Fruit fly (Drosophila melanogaster) whole organism, prepupa: ENCODE results near the gene Uba2.
A peak's percentile ranks its signal among the peaks of the same experiment; 100 is the strongest.

Source experiments
- Blimp-1 ChIP-seq: fragments of 200-800 bp; sonication (Bioruptor generic); optimal IDR thresholded peaks from 3 replicates; lab custom pipeline; 2017; ENCODE audit warnings: missing biosample characterization, missing genetic modification characterization, mild to moderate bottlenecking, moderate library complexity, missing genetic modification reagents
- CG10631 ChIP-seq: fragments of 200-800 bp; sonication (Bioruptor generic); optimal IDR thresholded peaks from 2 replicates; lab custom pipeline; 2016; ENCODE audit warnings: missing biosample characterization, missing genetic modification characterization
- CG10669 ChIP-seq: fragments of 200-800 bp; sonication (Bioruptor generic); optimal IDR thresholded peaks from 3 replicates; lab custom pipeline; 2018; ENCODE audit warnings: missing biosample characterization, mild to moderate bottlenecking, missing genetic modification characterization, moderate library complexity
- CG11902 ChIP-seq: fragments of 200-800 bp; sonication (Bioruptor generic); optimal IDR thresholded peaks from 3 replicates; lab custom pipeline; 2016; ENCODE audit warnings: missing biosample characterization, missing genetic modification characterization
- CG15336 ChIP-seq: fragments of 200-800 bp; sonication (Bioruptor generic); IDR thresholded peaks from 2 replicates; pipeline ENCODE4 v1.3.6; 2022; ENCODE audit warnings: missing biosample characterization, missing genetic modification characterization
- CG1621 ChIP-seq: fragments of 200-800 bp; sonication (Bioruptor generic); optimal IDR thresholded peaks from 3 replicates; lab custom pipeline; 2018; ENCODE audit warnings: missing biosample characterization, mild to moderate bottlenecking, missing genetic modification characterization
- CG16779 ChIP-seq: fragments of 200-800 bp; sonication (Bioruptor generic); optimal IDR thresholded peaks from 3 replicates; lab custom pipeline; 2017; ENCODE audit warnings: missing biosample characterization, mild to moderate bottlenecking, missing genetic modification characterization
- CG3032 ChIP-seq: fragments of 200-800 bp; optimal IDR thresholded peaks from 2 replicates; lab custom pipeline; 2019; ENCODE audit warnings: missing biosample characterization, mild to moderate bottlenecking, missing genetic modification characterization, moderate library complexity
- CG32006 ChIP-seq: fragments of 200-800 bp; sonication (Bioruptor generic); optimal IDR thresholded peaks from 3 replicates; lab custom pipeline; 2017; ENCODE audit warnings: missing biosample characterization, mild to moderate bottlenecking, missing genetic modification characterization
- CG34406 ChIP-seq: fragments of 200-800 bp; sonication (Bioruptor generic); optimal IDR thresholded peaks from 3 replicates; lab custom pipeline; 2016; ENCODE audit warnings: missing biosample characterization, missing genetic modification characterization
- CG3919 ChIP-seq: fragments of 200-800 bp; sonication (Bioruptor generic); optimal IDR thresholded peaks from 3 replicates; lab custom pipeline; 2016; ENCODE audit warnings: missing biosample characterization, missing genetic modification characterization
- CG4318 ChIP-seq: fragments of 200-800 bp; sonication (Bioruptor generic); optimal IDR thresholded peaks from 3 replicates; lab custom pipeline; 2017; ENCODE audit warnings: missing biosample characterization, mild to moderate bottlenecking, missing genetic modification characterization
- CG6163 ChIP-seq: fragments of 200-800 bp; sonication (Bioruptor generic); IDR thresholded peaks from 3 replicates; pipeline ENCODE4 v1.3.6; 2022; ENCODE audit warnings: missing biosample characterization, missing genetic modification characterization
- CG6276 ChIP-seq: fragments of 200-800 bp; sonication (Bioruptor generic); optimal IDR thresholded peaks from 2 replicates; lab custom pipeline; 2017; ENCODE audit warnings: missing biosample characterization, mild to moderate bottlenecking, missing genetic modification characterization
- CG6792 ChIP-seq: fragments of 200-800 bp; sonication (Bioruptor generic); optimal IDR thresholded peaks from 3 replicates; lab custom pipeline; 2016; ENCODE audit warnings: missing biosample characterization, missing genetic modification characterization
- CG6808 ChIP-seq: fragments of 200-800 bp; sonication (Bioruptor generic); optimal IDR thresholded peaks from 3 replicates; lab custom pipeline; 2017; ENCODE audit warnings: missing biosample characterization, missing genetic modification characterization, mild to moderate bottlenecking, moderate library complexity, missing genetic modification reagents
- CG6854 ChIP-seq: fragments of 200-800 bp; sonication (Bioruptor generic); optimal IDR thresholded peaks from 2 replicates; lab custom pipeline; 2017; ENCODE audit warnings: missing biosample characterization, mild to moderate bottlenecking, missing genetic modification characterization
- CG7368 ChIP-seq: fragments of 200-800 bp; sonication (Bioruptor generic); optimal IDR thresholded peaks from 3 replicates; lab custom pipeline; 2016; ENCODE audit warnings: missing biosample characterization, missing genetic modification characterization
- CG8119 ChIP-seq: fragments of 200-800 bp; sonication (Bioruptor generic); IDR thresholded peaks from 3 replicates; pipeline ENCODE4 v1.3.6; 2022; ENCODE audit warnings: missing biosample characterization, missing genetic modification characterization
- CG8319 ChIP-seq: fragments of 200-800 bp; sonication (Bioruptor generic); optimal IDR thresholded peaks from 3 replicates; lab custom pipeline; 2016; ENCODE audit warnings: missing biosample characterization, missing genetic modification characterization
- Eip75B ChIP-seq: fragments of 200-800 bp; sonication (Bioruptor generic); optimal IDR thresholded peaks from 3 replicates; lab custom pipeline; 2016; ENCODE audit warnings: missing biosample characterization, missing genetic modification characterization
- Eip78C ChIP-seq: fragments of 200-800 bp; sonication (Bioruptor generic); peaks from one replicate; lab custom pipeline; 2016; ENCODE audit warnings: missing biosample characterization, missing genetic modification characterization
- Eip93F ChIP-seq: fragments of 200-800 bp; sonication (Bioruptor generic); optimal IDR thresholded peaks from 2 replicates; lab custom pipeline; 2016; ENCODE audit warnings: missing biosample characterization, mild to moderate bottlenecking, missing genetic modification characterization
- Ets21C ChIP-seq: fragments of 200-800 bp; sonication (Bioruptor generic); optimal IDR thresholded peaks from 3 replicates; lab custom pipeline; 2016; ENCODE audit warnings: missing biosample characterization, missing genetic modification characterization
- Ets96B ChIP-seq: fragments of 200-800 bp; optimal IDR thresholded peaks from 2 replicates; lab custom pipeline; 2019; ENCODE audit warnings: missing biosample characterization, mild to moderate bottlenecking, missing genetic modification characterization, moderate library complexity
- Gug ChIP-seq: fragments of 200-800 bp; sonication (Bioruptor generic); IDR thresholded peaks from 2 replicates; pipeline ENCODE4 v1.3.6; 2022; ENCODE audit warnings: missing biosample characterization, missing genetic modification characterization
- Hr38 ChIP-seq: sonication (Bioruptor generic); optimal IDR thresholded peaks from 2 replicates; lab custom pipeline; 2016; ENCODE audit warnings: missing biosample characterization, missing genetic modification characterization
- Hr39 ChIP-seq: fragments of 200-800 bp; sonication (Bioruptor generic); optimal IDR thresholded peaks from 2 replicates; lab custom pipeline; 2016; ENCODE audit warnings: missing biosample characterization, missing genetic modification characterization
- Hr4 ChIP-seq: fragments of 200-800 bp; sonication (Bioruptor generic); optimal IDR thresholded peaks from 3 replicates; lab custom pipeline; 2016; ENCODE audit warnings: missing biosample characterization, missing genetic modification characterization
- Lpt ChIP-seq: fragments of 200-800 bp; sonication (Bioruptor generic); optimal IDR thresholded peaks from 3 replicates; lab custom pipeline; 2016; ENCODE audit warnings: missing biosample characterization, missing genetic modification characterization
- Met ChIP-seq: fragments of 200-800 bp; sonication (Bioruptor generic); optimal IDR thresholded peaks from 3 replicates; lab custom pipeline; 2016; ENCODE audit warnings: missing biosample characterization, missing genetic modification characterization
- OdsH ChIP-seq: fragments of 200-800 bp; sonication (Bioruptor generic); optimal IDR thresholded peaks from 3 replicates; lab custom pipeline; 2016; ENCODE audit warnings: missing biosample characterization, missing genetic modification characterization
- Smox ChIP-seq: fragments of 200-800 bp; sonication (Bioruptor generic); optimal IDR thresholded peaks from 3 replicates; lab custom pipeline; 2016; ENCODE audit warnings: missing biosample characterization, missing genetic modification characterization
- Sox102F ChIP-seq: fragments of 200-800 bp; sonication (Bioruptor generic); optimal IDR thresholded peaks from 2 replicates; lab custom pipeline; 2016; ENCODE audit warnings: missing biosample characterization, mild to moderate bottlenecking, missing genetic modification characterization
- Sox14 ChIP-seq: fragments of 200-800 bp; sonication (Bioruptor generic); optimal IDR thresholded peaks from 3 replicates; lab custom pipeline; 2016; ENCODE audit warnings: missing biosample characterization, missing genetic modification characterization
- Sox15 ChIP-seq: fragments of 200-800 bp; sonication (Bioruptor generic); optimal IDR thresholded peaks from 3 replicates; lab custom pipeline; 2016; ENCODE audit warnings: missing biosample characterization, missing genetic modification characterization
- achi ChIP-seq: fragments of 200-800 bp; sonication (Bioruptor generic); optimal IDR thresholded peaks from 3 replicates; lab custom pipeline; 2016; ENCODE audit warnings: missing biosample characterization, missing genetic modification characterization
- acj6 ChIP-seq: fragments of 200-800 bp; sonication (Bioruptor generic); optimal IDR thresholded peaks from 3 replicates; lab custom pipeline; 2016; ENCODE audit warnings: missing biosample characterization, missing genetic modification characterization
- cyc ChIP-seq: fragments of 200-800 bp; sonication (Bioruptor generic); optimal IDR thresholded peaks from 3 replicates; lab custom pipeline; 2016; ENCODE audit warnings: missing biosample characterization, missing genetic modification characterization
- dac ChIP-seq: fragments of 200-800 bp; sonication (Bioruptor generic); optimal IDR thresholded peaks from 2 replicates; lab custom pipeline; 2017; ENCODE audit warnings: missing biosample characterization, mild to moderate bottlenecking, missing genetic modification characterization
- dsx ChIP-seq: fragments of 200-800 bp; optimal IDR thresholded peaks from 3 replicates; lab custom pipeline; 2019; ENCODE audit warnings: missing biosample characterization, mild to moderate bottlenecking, missing genetic modification characterization, moderate library complexity; ENCODE audit not compliant: poor library complexity, severe bottlenecking
- eg ChIP-seq: fragments of 200-800 bp; sonication (Bioruptor generic); IDR thresholded peaks from 3 replicates; pipeline ENCODE4 v1.3.6; 2022; ENCODE audit warnings: missing biosample characterization, missing genetic modification characterization
- esn ChIP-seq: fragments of 200-800 bp; sonication (Bioruptor generic); optimal IDR thresholded peaks from 2 replicates; lab custom pipeline; 2016; ENCODE audit warnings: missing biosample characterization, mild to moderate bottlenecking, missing genetic modification characterization, moderate library complexity
- fd59A ChIP-seq: fragments of 200-800 bp; sonication (Bioruptor generic); optimal IDR thresholded peaks from 2 replicates; lab custom pipeline; 2017; ENCODE audit warnings: missing biosample characterization, mild to moderate bottlenecking, missing genetic modification characterization, missing genetic modification reagents
- fd85E ChIP-seq: fragments of 200-800 bp; sonication (Bioruptor generic); optimal IDR thresholded peaks from 3 replicates; lab custom pipeline; 2016; ENCODE audit warnings: missing biosample characterization, missing genetic modification characterization
- lz ChIP-seq: fragments of 200-800 bp; sonication (Bioruptor generic); optimal IDR thresholded peaks from 3 replicates; lab custom pipeline; 2016; ENCODE audit warnings: missing biosample characterization, missing genetic modification characterization
- net ChIP-seq: fragments of 200-800 bp; sonication (Bioruptor generic); optimal IDR thresholded peaks from 3 replicates; lab custom pipeline; 2016; ENCODE audit warnings: missing biosample characterization, missing genetic modification characterization
- pdm3 ChIP-seq: fragments of 200-800 bp; sonication (Bioruptor generic); optimal IDR thresholded peaks from 3 replicates; lab custom pipeline; 2016; ENCODE audit warnings: missing biosample characterization, missing genetic modification characterization
- salr ChIP-seq, 2 experiments: fragments of 200-800 bp; sonication (Bioruptor generic); optimal IDR thresholded peaks; 3 replicates each; lab custom pipeline; 2016 to 2018; ENCODE audit warnings: missing biosample characterization in 2 of 2, missing genetic modification characterization in 2 of 2, mild to moderate bottlenecking in 1 of 2
- spab ChIP-seq: fragments of 200-800 bp; sonication (Bioruptor generic); optimal IDR thresholded peaks from 2 replicates; lab custom pipeline; 2017; ENCODE audit warnings: missing biosample characterization, mild to moderate bottlenecking, missing genetic modification characterization, missing genetic modification reagents
- ss ChIP-seq, 2 experiments: fragments of 200-800 bp; sonication (Bioruptor generic); optimal IDR thresholded peaks; 2 replicates in 1 of 2; 3 replicates in 1 of 2; lab custom pipeline; 2017 to 2018; ENCODE audit warnings: mild to moderate bottlenecking in 2 of 2, missing biosample characterization in 2 of 2, missing genetic modification characterization in 2 of 2, moderate library complexity in 1 of 2
- svp ChIP-seq: fragments of 200-800 bp; sonication (Bioruptor generic); peaks from one replicate; lab custom pipeline; 2016; ENCODE audit warnings: missing biosample characterization, missing genetic modification characterization
- topi ChIP-seq: fragments of 200-800 bp; sonication (Bioruptor generic); optimal IDR thresholded peaks from 3 replicates; lab custom pipeline; 2016; ENCODE audit warnings: missing biosample characterization, missing genetic modification characterization

Gene Uba2

DNA sequence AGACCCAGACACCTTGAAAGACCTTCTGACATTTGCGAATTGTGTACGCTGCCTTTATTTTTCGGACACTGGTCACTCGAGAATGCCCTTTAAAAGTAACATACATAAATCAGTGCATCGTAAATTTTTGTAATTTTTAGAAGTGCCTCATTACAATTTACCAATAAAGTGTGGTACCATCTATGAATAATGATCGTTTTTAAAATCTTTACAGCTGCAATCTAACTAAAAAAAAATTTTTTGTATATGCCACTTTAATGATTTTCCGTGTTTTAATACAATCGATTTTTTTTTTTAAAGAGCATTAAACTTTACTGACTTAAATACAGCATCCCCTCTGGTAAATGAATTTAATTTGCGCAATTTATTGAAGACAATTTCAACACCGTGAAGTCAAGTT is 29.5 kb upstream of the Uba2 start:
- TF ChIP-seq topi (GFP tag; lab: Kevin White, UChicago) (peak; percentile 72), Hr39 (GFP tag; lab: Kevin White, UChicago) (peak; percentile 55), CG6792 (GFP tag; lab: Kevin White, UChicago) (peak; percentile 65), CG16779 (tag; lab: Kevin White, UChicago) (no peak), Eip93F (no peak), Gug (GFP tag; lab: Robert Waterston, UW) (no peak), ss (GFP tag; optimal IDR thresholded peaks at IDR 0.05; lab: Kevin White, UChicago) (peak in 1 of 2 experiments; percentile 50), Met (GFP tag; lab: Kevin White, UChicago) (peak; percentile 66), fd85E (GFP tag; lab: Kevin White, UChicago) (no peak), Lpt (no peak), CG10669 (peak; percentile 58), Hr38 (GFP tag; lab: Kevin White, UChicago) (no peak), fd59A (GFP tag; lab: Kevin White, UChicago) (peak; percentile 28), pdm3 (GFP tag; lab: Kevin White, UChicago) (peak; percentile 51), CG10631 (GFP tag; lab: Kevin White, UChicago) (peak; percentile 53), CG6276 (GFP tag; lab: Kevin White, UChicago) (no peak), CG6163 (GFP tag; lab: Robert Waterston, UW) (peak; percentile 48; the same call in 1 of the 3 replicates), CG1621 (no peak), Eip78C (GFP tag; lab: Kevin White, UChicago) (peak; percentile 95), cyc (peak; percentile 43), salr (GFP tag; optimal IDR thresholded peaks at IDR 0.05; lab: Kevin White, UChicago) (no peak), CG7368 (no peak), CG32006 (GFP tag; lab: Kevin White, UChicago) (peak; percentile 6), achi (GFP tag; lab: Kevin White, UChicago) (peak; percentile 41), Sox102F (peak; percentile 45), svp (peak; percentile 90), dsx (GFP tag; lab: Kevin White, UChicago) (peak; percentile 18), Ets96B (tag; lab: Kevin White, UChicago) (peak; percentile 30), spab (no peak), CG11902 (peak; percentile 41), lz (GFP tag; lab: Kevin White, UChicago) (peak; percentile 59), net (no peak), eg (no peak), OdsH (GFP tag; lab: Kevin White, UChicago) (peak; percentile 63), CG3919 (GFP tag; lab: Kevin White, UChicago) (peak; percentile 64), Eip75B (GFP tag; lab: Kevin White, UChicago) (peak; percentile 51), acj6 (GFP tag; lab: Kevin White, UChicago) (peak; percentile 45), CG6854 (GFP tag; lab: Kevin White, UChicago) (no peak), CG4318 (GFP tag; lab: Kevin White, UChicago) (no peak), CG6808 (no peak), CG8319 (GFP tag; lab: Kevin White, UChicago) (peak; percentile 17), Hr4 (GFP tag; lab: Kevin White, UChicago) (no peak), CG3032 (peak; percentile 38), Smox (GFP tag; lab: Kevin White, UChicago) (peak; percentile 59), dac (GFP tag; lab: Kevin White, UChicago) (no peak), Ets21C (GFP tag; lab: Kevin White, UChicago) (peak; percentile 42), CG34406 (GFP tag; lab: Kevin White, UChicago) (peak; percentile 67), CG8119 (GFP tag; lab: Robert Waterston, UW) (no peak), CG15336 (GFP tag; lab: Robert Waterston, UW) (no peak), Sox15 (GFP tag; lab: Kevin White, UChicago) (peak; percentile 32), Blimp-1 (GFP tag; lab: Kevin White, UChicago) (peak; percentile 4), esn (GFP tag; lab: Kevin White, UChicago) (peak; percentile 75), Sox14 (GFP tag; lab: Kevin White, UChicago) (peak; percentile 64)
